Fruit fly (Drosophila melanogaster) whole organism, embryonic: ENCODE results near the gene CG34293.

ENCODE experiments used
- Bgb ChIP-seq: fragments of 200-800 bp; sonication (Bioruptor generic); IDR thresholded peaks from 2 replicates; pipeline ENCODE4 v1.3.6; 2022; ENCODE audit warnings: missing biosample characterization, missing genetic modification characterization; ENCODE audit not compliant: partially characterized antibody
- CG10321 ChIP-seq: fragments of 200-800 bp; sonication (Bioruptor generic); IDR thresholded peaks from 2 replicates; pipeline ENCODE4 v1.3.6; 2022; ENCODE audit warnings: missing biosample characterization, missing genetic modification characterization
- CG1233 ChIP-seq: fragments of 200-800 bp; sonication (Bioruptor generic); optimal IDR thresholded peaks from 4 replicates; lab custom pipeline; 2018; ENCODE audit warnings: missing biosample characterization, mild to moderate bottlenecking, missing genetic modification characterization
- CG13287 ChIP-seq: fragments of 200-800 bp; sonication (Bioruptor generic); IDR thresholded peaks from 2 replicates; pipeline ENCODE4 v1.3.6; 2022; ENCODE audit warnings: missing biosample characterization, missing genetic modification characterization; ENCODE audit not compliant: partially characterized antibody
- CG1603 ChIP-seq: fragments of 200-800 bp; sonication (Bioruptor generic); optimal IDR thresholded peaks from 2 replicates; lab custom pipeline; 2019; ENCODE audit warnings: missing biosample characterization, mild to moderate bottlenecking, missing genetic modification characterization, moderate library complexity
- CG18011 ChIP-seq: fragments of 200-800 bp; sonication (Bioruptor generic); optimal IDR thresholded peaks from 2 replicates; lab custom pipeline; 2017; ENCODE audit warnings: missing biosample characterization, missing genetic modification characterization, mild to moderate bottlenecking, moderate library complexity, missing genotype
- CG2199 ChIP-seq: fragments of 200-800 bp; sonication (Bioruptor generic); IDR thresholded peaks from 3 replicates; pipeline ENCODE4 v1.3.6; 2022; ENCODE audit warnings: missing biosample characterization, missing genetic modification characterization
- CG3163 ChIP-seq: fragments of 200-800 bp; sonication (Bioruptor generic); optimal IDR thresholded peaks from 3 replicates; lab custom pipeline; 2016; ENCODE audit warnings: missing biosample characterization, missing genetic modification characterization
- CG34422 ChIP-seq: fragments of 200-800 bp; sonication (Bioruptor generic); IDR thresholded peaks from 3 replicates; pipeline ENCODE4 v1.3.6; 2022; ENCODE audit warnings: missing biosample characterization, missing genetic modification characterization
- CG4617 ChIP-seq: fragments of 200-800 bp; sonication (Bioruptor generic); optimal IDR thresholded peaks from 3 replicates; lab custom pipeline; 2016; ENCODE audit warnings: missing biosample characterization, missing genetic modification characterization, borderline replicate concordance
- CG7786 ChIP-seq: fragments of 200-800 bp; sonication (Bioruptor generic); optimal IDR thresholded peaks from 2 replicates; lab custom pipeline; 2016; ENCODE audit warnings: missing biosample characterization, missing genetic modification characterization
- Dp ChIP-seq: fragments of 200-800 bp; sonication (Bioruptor generic); optimal IDR thresholded peaks from 2 replicates; lab custom pipeline; 2018; ENCODE audit warnings: missing biosample characterization, mild to moderate bottlenecking, missing genetic modification characterization, moderate library complexity
- E2f2 ChIP-seq: fragments of 200-800 bp; sonication (Bioruptor generic); IDR thresholded peaks from 2 replicates; pipeline ENCODE4 v1.3.6; 2022; ENCODE audit warnings: missing biosample characterization, missing genetic modification characterization
- Ets97D ChIP-seq: fragments of 200-800 bp; sonication (Bioruptor generic); optimal IDR thresholded peaks from 3 replicates; lab custom pipeline; 2016; ENCODE audit warnings: missing biosample characterization, missing genetic modification characterization
- HLH54F ChIP-seq: fragments of 200-800 bp; sonication (Bioruptor generic); optimal IDR thresholded peaks from 3 replicates; lab custom pipeline; 2016; ENCODE audit warnings: missing biosample characterization, missing genetic modification characterization
- Jarid2 ChIP-seq: fragments of 200-800 bp; sonication (Bioruptor generic); optimal IDR thresholded peaks from 3 replicates; lab custom pipeline; 2017; ENCODE audit warnings: mild to moderate bottlenecking, missing biosample characterization, missing genetic modification reagents, missing genetic modification characterization
- MBD-R2 ChIP-seq: fragments of 200-800 bp; sonication (Bioruptor generic); IDR thresholded peaks from 2 replicates; pipeline ENCODE4 v1.3.6; 2022; ENCODE audit warnings: missing biosample characterization, missing genetic modification characterization
- MESR4 ChIP-seq: fragments of 200-800 bp; sonication (Bioruptor generic); optimal IDR thresholded peaks from 2 replicates; lab custom pipeline; 2018; ENCODE audit warnings: missing biosample characterization, mild to moderate bottlenecking, missing genetic modification characterization, moderate library complexity
- Med ChIP-seq: fragments of 200-800 bp; sonication (Bioruptor generic); peaks from one replicate; lab custom pipeline; 2016; ENCODE audit warnings: missing biosample characterization, missing genetic modification characterization, mild to moderate bottlenecking, inconsistent platforms, moderate library complexity
- Myb ChIP-seq: fragments of 200-800 bp; sonication (Bioruptor generic); optimal IDR thresholded peaks from 2 replicates; lab custom pipeline; 2016; ENCODE audit warnings: missing biosample characterization, missing genetic modification characterization
- Opbp ChIP-seq: fragments of 200-800 bp; sonication (Bioruptor generic); IDR thresholded peaks from 3 replicates; pipeline ENCODE4 v1.3.6; 2022; ENCODE audit warnings: missing biosample characterization, missing genetic modification characterization; ENCODE audit not compliant: partially characterized antibody
- Scr ChIP-seq: fragments of 200-800 bp; sonication (Bioruptor generic); IDR thresholded peaks from 2 replicates; pipeline ENCODE4 v1.3.6; 2022; ENCODE audit warnings: missing biosample characterization, missing genetic modification characterization; ENCODE audit not compliant: partially characterized antibody
- amos ChIP-seq: fragments of 200-800 bp; sonication (Bioruptor generic); IDR thresholded peaks from 2 replicates; pipeline ENCODE4 v1.3.6; 2022; ENCODE audit warnings: missing biosample characterization, missing genetic modification characterization; ENCODE audit not compliant: partially characterized antibody
- chinmo ChIP-seq: fragments of 200-800 bp; sonication (Bioruptor generic); IDR thresholded peaks from 4 replicates; pipeline ENCODE4 v1.3.6; 2022; ENCODE audit warnings: missing biosample characterization, missing genetic modification characterization; ENCODE audit not compliant: partially characterized antibody
- chn ChIP-seq: fragments of 200-800 bp; sonication (Bioruptor generic); optimal IDR thresholded peaks from 2 replicates; lab custom pipeline; 2016; ENCODE audit warnings: missing biosample characterization, missing genetic modification characterization
- crp ChIP-seq, 2 experiments: fragments of 200-800 bp; sonication (Bioruptor generic); optimal IDR thresholded peaks; 2 replicates in 1 of 2; 3 replicates in 1 of 2; lab custom pipeline; 2017; ENCODE audit warnings: missing biosample characterization in 2 of 2, missing genetic modification characterization in 2 of 2, mild to moderate bottlenecking in 1 of 2, moderate library complexity in 1 of 2
- gfzf ChIP-seq: fragments of 200-800 bp; sonication (Bioruptor generic); optimal IDR thresholded peaks from 2 replicates; lab custom pipeline; 2016; ENCODE audit warnings: missing biosample characterization, mild to moderate bottlenecking, missing genetic modification characterization, moderate library complexity
- grn ChIP-seq: fragments of 200-800 bp; sonication (Bioruptor generic); optimal IDR thresholded peaks from 3 replicates; lab custom pipeline; 2017; ENCODE audit warnings: missing biosample characterization, missing genetic modification characterization
- gro ChIP-seq: fragments of 200-800 bp; sonication (Bioruptor generic); optimal IDR thresholded peaks from 2 replicates; lab custom pipeline; 2016; ENCODE audit warnings: missing biosample characterization, missing genetic modification characterization
- gsb-n ChIP-seq: fragments of 200-800 bp; sonication (Bioruptor generic); optimal IDR thresholded peaks from 3 replicates; lab custom pipeline; 2018; ENCODE audit warnings: missing biosample characterization, mild to moderate bottlenecking, missing genetic modification characterization
- kni ChIP-seq: fragments of 200-800 bp; sonication (Bioruptor generic); optimal IDR thresholded peaks from 3 replicates; lab custom pipeline; 2017; ENCODE audit warnings: mild to moderate bottlenecking, missing biosample characterization, missing genetic modification reagents, missing genetic modification characterization
- knrl ChIP-seq: fragments of 200-800 bp; sonication (Bioruptor generic); IDR thresholded peaks from 3 replicates; pipeline ENCODE4 v1.3.6; 2022; ENCODE audit warnings: missing biosample characterization, missing genetic modification characterization; ENCODE audit not compliant: partially characterized antibody
- pzg ChIP-seq: fragments of 200-800 bp; sonication (Bioruptor generic); optimal IDR thresholded peaks from 3 replicates; lab custom pipeline; 2018; ENCODE audit warnings: missing biosample characterization, mild to moderate bottlenecking, missing genetic modification characterization, moderate library complexity
- stwl ChIP-seq: fragments of 200-800 bp; sonication (Bioruptor generic); optimal IDR thresholded peaks from 3 replicates; lab custom pipeline; 2018; ENCODE audit warnings: missing biosample characterization, mild to moderate bottlenecking, missing genetic modification characterization, moderate library complexity
- tio ChIP-seq: fragments of 200-800 bp; sonication (Bioruptor generic); optimal IDR thresholded peaks from 2 replicates; lab custom pipeline; 2017; ENCODE audit warnings: missing biosample characterization, missing genetic modification characterization, inconsistent platforms
- tup ChIP-seq: fragments of 200-800 bp; sonication (Bioruptor generic); optimal IDR thresholded peaks from 2 replicates; lab custom pipeline; 2016; ENCODE audit warnings: missing biosample characterization, mild to moderate bottlenecking, missing genetic modification characterization, moderate library complexity
- unc-4 ChIP-seq: fragments of 200-800 bp; sonication (Bioruptor generic); IDR thresholded peaks from 2 replicates; pipeline ENCODE4 v1.3.6; 2022; ENCODE audit warnings: missing biosample characterization, missing genetic modification characterization; ENCODE audit not compliant: partially characterized antibody
- zfh1 ChIP-seq: fragments of 200-800 bp; sonication (Bioruptor generic); IDR thresholded peaks from 3 replicates; pipeline ENCODE4 v1.3.6; 2022; ENCODE audit warnings: missing biosample characterization, missing genetic modification characterization

Gene CG34293

DNA sequence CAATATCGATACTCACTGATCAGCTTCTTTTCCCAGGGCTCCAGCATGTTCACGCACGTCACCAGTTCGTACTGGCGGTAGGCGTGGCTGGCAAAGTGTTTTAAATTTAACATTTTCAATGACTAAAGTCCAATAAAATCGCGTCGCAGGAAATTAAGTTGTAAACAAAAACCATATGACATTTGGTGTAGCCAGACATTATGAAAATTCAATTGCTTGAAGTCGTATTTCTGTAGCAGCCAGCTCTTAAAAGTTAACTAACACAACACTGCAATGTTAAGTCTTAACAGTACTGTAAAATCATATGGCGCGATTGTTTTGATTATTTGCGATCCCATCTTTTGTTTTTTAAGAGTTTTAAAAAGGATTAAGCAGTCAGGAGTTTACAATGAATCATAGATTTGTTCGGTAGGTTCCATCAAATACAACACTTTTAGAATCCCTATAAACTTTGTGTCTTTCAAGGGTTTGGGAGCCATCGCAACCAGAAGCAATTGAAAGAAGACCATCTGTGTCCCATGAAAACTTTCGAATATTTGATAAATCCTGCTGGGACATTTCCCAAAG, at the start of gene CG34293, which contains the start of gene spn-D:
Gene CG34293, minus strand, starts transcription at position 160 of the 567 bp plus-strand sequence.
Gene spn-D, plus strand, starts transcription at position 301 of the 567 bp plus-strand sequence.
- 0 out of 2 replicates have a peak, but pooled peaks have one; percentile 15 for TF ChIP-seq Scr (GFP tag; lab: Robert Waterston, UW)
- TF ChIP-seq grn, result peak; percentile 5
- TF ChIP-seq crp (GFP tag; optimal IDR thresholded peaks at IDR 0.05; lab: Kevin White, UChicago), result peak in 1 of 2 experiments; percentile 81
- peak; percentile 94 for TF ChIP-seq MBD-R2 (GFP tag; lab: Robert Waterston, UW)
- TF ChIP-seq CG7786 (GFP tag; lab: Kevin White, UChicago), result no peak
- peak; percentile 64 for TF ChIP-seq CG13287 (GFP tag; lab: Robert Waterston, UW)
- TF ChIP-seq Myb (GFP tag; lab: Kevin White, UChicago), result peak; percentile 18
- TF ChIP-seq chinmo (GFP tag; lab: Robert Waterston, UW), result 0 out of 4 replicates have a peak, but pooled peaks have one; percentile 40
- TF ChIP-seq Jarid2 (GFP tag; lab: Kevin White, UChicago), result no peak
- no peak for TF ChIP-seq CG3163 (GFP tag; lab: Kevin White, UChicago)
- peak; percentile 55; the same call in 1 of the 3 replicates for TF ChIP-seq CG2199
- TF ChIP-seq CG34422 (GFP tag; lab: Robert Waterston, UW), result 0 out of 3 replicates have a peak, but pooled peaks have one; percentile 13
- TF ChIP-seq gsb-n, result no peak
- peak; percentile 40 for TF ChIP-seq Dp (GFP tag; lab: Kevin White, UChicago)
- TF ChIP-seq kni (GFP tag; lab: Kevin White, UChicago), result no peak
- TF ChIP-seq tio (GFP tag; lab: Kevin White, UChicago), result no peak
- TF ChIP-seq gro (GFP tag; lab: Kevin White, UChicago), result no peak
- 0 out of 3 replicates have a peak, but pooled peaks have one; percentile 10 for TF ChIP-seq knrl
- TF ChIP-seq pzg (GFP tag; lab: Kevin White, UChicago), result peak; percentile 54
- no peak for TF ChIP-seq HLH54F
- no peak for TF ChIP-seq chn (GFP tag; lab: Kevin White, UChicago)
- TF ChIP-seq stwl (tag; lab: Kevin White, UChicago), result peak; percentile 53
- TF ChIP-seq Med (GFP tag; lab: Kevin White, UChicago), result peak; percentile 4
- peak; percentile 39 for TF ChIP-seq CG1603 (tag; lab: Kevin White, UChicago)
- 0 out of 2 replicates have a peak, but pooled peaks have one; percentile 18 for TF ChIP-seq amos (GFP tag; lab: Robert Waterston, UW)
- peak; percentile 74 for TF ChIP-seq E2f2 (GFP tag; lab: Robert Waterston, UW)
- TF ChIP-seq MESR4 (GFP tag; lab: Kevin White, UChicago), result peak; percentile 20
- TF ChIP-seq Bgb (GFP tag; lab: Robert Waterston, UW), result no peak
- TF ChIP-seq zfh1 (GFP tag; lab: Robert Waterston, UW), result no peak
- no peak for TF ChIP-seq CG1233 (GFP tag; lab: Kevin White, UChicago)
- TF ChIP-seq CG10321, result no peak
- peak; percentile 8 for TF ChIP-seq Ets97D (GFP tag; lab: Kevin White, UChicago)
- TF ChIP-seq CG18011 (GFP tag; lab: Kevin White, UChicago), result peak; percentile 97
- TF ChIP-seq CG4617, result peak; percentile 29
- no peak for TF ChIP-seq tup
- peak; percentile 72 for TF ChIP-seq gfzf (GFP tag; lab: Kevin White, UChicago)
- TF ChIP-seq unc-4 (GFP tag; lab: Robert Waterston, UW), result 0 out of 2 replicates have a peak, but pooled peaks have one; percentile 23
- TF ChIP-seq Opbp (GFP tag; lab: Robert Waterston, UW), result 0 out of 3 replicates have a peak, but pooled peaks have one; percentile 31
- TF ChIP-seq, all 482 proteins: peak for 24
